Worm (Caenorhabditis elegans): ENCODE measurements around the gene ZK380.6.

The ZK380.6 gene

ce11 chrX:1698476-1698875, 44.2 kb downstream of the ZK380.6 start:
- no peak for TF ChIP-seq elt-3 (tag; optimal IDR thresholded peaks at IDR 0.05)
- no peak for TF ChIP-seq nhr-76 (tag; optimal IDR thresholded peaks at IDR 0.05)
- no peak for TF ChIP-seq nhr-237 (tag; optimal IDR thresholded peaks at IDR 0.05)
- no peak for TF ChIP-seq nhr-12 (tag; optimal IDR thresholded peaks at IDR 0.05)
- no peak for TF ChIP-seq hlh-1 (tag; optimal IDR thresholded peaks at IDR 0.05)
- no peak for TF ChIP-seq mls-2 (tag; optimal IDR thresholded peaks at IDR 0.05)
- TF ChIP-seq mab-5 (tag; optimal IDR thresholded peaks at IDR 0.05): no peak
- TF ChIP-seq unc-39 (tag; optimal IDR thresholded peaks at IDR 0.05): no peak

- TF ChIP-seq M03D4.4 (tag; optimal IDR thresholded peaks at IDR 0.05) (no peak), elt-3 (tag; optimal IDR thresholded peaks at IDR 0.05) (no peak), ceh-43 (GFP tag; optimal IDR thresholded peaks at IDR 0.05) (no peak), ztf-11 (tag; optimal IDR thresholded peaks at IDR 0.05) (no peak), mep-1 (tag; optimal IDR thresholded peaks at IDR 0.05) (no peak), tbx-8 (GFP tag; optimal IDR thresholded peaks at IDR 0.05) (no peak), nhr-76 (tag; optimal IDR thresholded peaks at IDR 0.05) (no peak), ham-2 (GFP tag; optimal IDR thresholded peaks at IDR 0.05) (no peak), sem-2 (GFP tag; optimal IDR thresholded peaks at IDR 0.05) (no peak), nhr-12 (tag; optimal IDR thresholded peaks at IDR 0.05) (no peak), hlh-1 (tag; optimal IDR thresholded peaks at IDR 0.05) (no peak), flh-1 (GFP tag; optimal IDR thresholded peaks at IDR 0.05) (no peak), lsy-2 (tag; optimal IDR thresholded peaks at IDR 0.05) (no peak)
Measured at ce11 chrX:1703049-1703448, 48.8 kb downstream of the ZK380.6 start.

ce11 chrX:1703840-1704239, 49.6 kb downstream of the ZK380.6 start, which contains the start of gene C36C9.5:
Gene C36C9.5, minus strand, starts transcription at chrX:1703940.
- TF ChIP-seq nhr-2 (tag; optimal IDR thresholded peaks at IDR 0.05) (no peak), ceh-43 (GFP tag; optimal IDR thresholded peaks at IDR 0.05) (no peak)
